Worm (Caenorhabditis elegans) whole organism, early embryonic: ENCODE measurements around the gene Y43C5A.2.

Source experiments
- B0310.2 ChIP-seq: sonication (generic microtip); optimal IDR thresholded peaks from 2 replicates; lab custom pipeline; 2016; ENCODE audit warnings: mild to moderate bottlenecking, missing genetic modification characterization, missing compliant biosample characterization
- F13C5.2 ChIP-seq: sonication (generic microtip); optimal IDR thresholded peaks from 2 replicates; lab custom pipeline; 2017; ENCODE audit warnings: mild to moderate bottlenecking, missing genetic modification characterization, inconsistent platforms, missing compliant biosample characterization
- aly-1 ChIP-seq: sonication (generic microtip); optimal IDR thresholded peaks from 2 replicates; lab custom pipeline; 2016; ENCODE audit warnings: missing genetic modification characterization, missing compliant biosample characterization
- ama-1 ChIP-seq: fragments of 150-350 bp; optimal IDR thresholded peaks from 2 replicates; lab custom pipeline; 2014
- ceh-13 ChIP-seq: fragments of 200-800 bp; sonication (Bioruptor generic); optimal IDR thresholded peaks from 2 replicates; lab custom pipeline; 2018; ENCODE audit warnings: mild to moderate bottlenecking, missing genetic modification characterization, missing compliant biosample characterization
- ceh-36 ChIP-seq: sonication (generic microtip); optimal IDR thresholded peaks from 2 replicates; lab custom pipeline; 2016; ENCODE audit warnings: missing genetic modification characterization, inconsistent platforms, missing compliant biosample characterization
- ets-7 ChIP-seq: sonication (generic microtip); optimal IDR thresholded peaks from 2 replicates; lab custom pipeline; 2016; ENCODE audit warnings: missing genotype, missing genetic modification characterization, missing compliant biosample characterization
- flt-1 ChIP-seq: fragments of 200-800 bp; sonication (Bioruptor generic); IDR thresholded peaks from 2 replicates; pipeline ENCODE4 v1.3.6; 2022; ENCODE audit warnings: missing genetic modification characterization, missing compliant biosample characterization
- hmbx-1 ChIP-seq: sonication (generic microtip); optimal IDR thresholded peaks from 2 replicates; lab custom pipeline; 2016; ENCODE audit warnings: mild to moderate bottlenecking, missing genetic modification characterization, missing compliant biosample characterization
- hmg-4 ChIP-seq: fragments of 200-800 bp; sonication (Bioruptor generic); optimal IDR thresholded peaks from 2 replicates; lab custom pipeline; 2018; ENCODE audit warnings: mild to moderate bottlenecking, missing genetic modification characterization, missing compliant biosample characterization
- hnd-1 ChIP-seq: sonication (generic microtip); optimal IDR thresholded peaks from 2 replicates; lab custom pipeline; 2016; ENCODE audit warnings: missing genetic modification characterization, missing compliant biosample characterization
- pes-1 ChIP-seq: fragments of 200-800 bp; sonication (Bioruptor generic); IDR thresholded peaks from 2 replicates; pipeline ENCODE4 v1.3.6; 2022; ENCODE audit warnings: missing genetic modification reagents, missing genetic modification characterization, missing compliant biosample characterization
- scrt-1 ChIP-seq: fragments of 200-800 bp; sonication (Bioruptor generic); IDR thresholded peaks from 2 replicates; pipeline ENCODE4 v1.3.6; 2022; ENCODE audit warnings: missing genetic modification characterization, missing compliant biosample characterization
- sea-1 ChIP-seq: fragments of 200-800 bp; sonication (Bioruptor generic); conservative IDR thresholded peaks from 2 replicates; pipeline ENCODE4 v1.3.6; 2022; ENCODE audit warnings: missing genetic modification characterization, missing compliant biosample characterization
- tbx-11 ChIP-seq: fragments of 200-800 bp; sonication (Bioruptor generic); IDR thresholded peaks from 2 replicates; pipeline ENCODE4 v1.3.6; 2022; ENCODE audit warnings: missing genetic modification characterization, missing compliant biosample characterization
- tbx-37 ChIP-seq: fragments of 200-800 bp; sonication (Bioruptor generic); conservative IDR thresholded peaks from 2 replicates; pipeline ENCODE4 v1.3.6; 2022; ENCODE audit warnings: missing genetic modification reagents, missing genetic modification characterization, missing compliant biosample characterization
- tra-4 ChIP-seq: sonication (generic microtip); optimal IDR thresholded peaks from 2 replicates; lab custom pipeline; 2017; ENCODE audit warnings: missing genetic modification characterization, missing compliant biosample characterization

Y43C5A.2 gene

ce11 chrIV:10285328-10285727 is 15.6 kb downstream of the Y43C5A.2 start:
- no peak for TF ChIP-seq flt-1 (GFP tag; lab: Robert Waterston, UW)
- no peak for TF ChIP-seq ceh-13 (GFP tag; lab: Kevin White, UChicago)
- no peak for TF ChIP-seq scrt-1
- no peak for TF ChIP-seq ama-1 (lab: Kevin White, UChicago)
- no peak for TF ChIP-seq hnd-1 (tag; lab: Kevin White, UChicago)
- no peak for TF ChIP-seq aly-1 (tag; lab: Kevin White, UChicago)
- TF ChIP-seq B0310.2 (tag; lab: Kevin White, UChicago) = no peak
- no peak for TF ChIP-seq pes-1 (GFP tag; lab: Robert Waterston, UW)
- no peak for TF ChIP-seq ets-7 (tag; lab: Kevin White, UChicago)
- TF ChIP-seq tbx-37 (GFP tag; lab: Robert Waterston, UW) = no peak
- no peak for TF ChIP-seq tbx-11 (GFP tag; lab: Robert Waterston, UW)
- no peak for TF ChIP-seq F13C5.2 (tag; lab: Kevin White, UChicago)
- TF ChIP-seq hmbx-1 (tag; lab: Kevin White, UChicago) = no peak
- no peak for TF ChIP-seq sea-1 (GFP tag; lab: Robert Waterston, UW)
- no peak for TF ChIP-seq ceh-36 (tag; lab: Kevin White, UChicago)
- TF ChIP-seq hmg-4 (GFP tag; lab: Kevin White, UChicago) = no peak
- no peak for TF ChIP-seq tra-4

- TF ChIP-seq ets-7 (tag; lab: Kevin White, UChicago) = no peak
- TF ChIP-seq tra-4 = no peak
- TF ChIP-seq F13C5.2 (tag; lab: Kevin White, UChicago) = no peak
- no peak for TF ChIP-seq flt-1 (GFP tag; lab: Robert Waterston, UW)
- TF ChIP-seq hmbx-1 (tag; lab: Kevin White, UChicago) = no peak
- no peak for TF ChIP-seq ceh-13 (GFP tag; lab: Kevin White, UChicago)
Observed at ce11 chrIV:10286655-10287054, 17.0 kb downstream of the Y43C5A.2 start, which contains the start of gene ebax-1. Gene ebax-1 (plus strand): TSS chrIV:10286955.

- TF ChIP-seq F13C5.2 (tag; lab: Kevin White, UChicago) (no peak), ama-1 (lab: Kevin White, UChicago) (no peak), hmbx-1 (tag; lab: Kevin White, UChicago) (no peak), aly-1 (tag; lab: Kevin White, UChicago) (no peak), tbx-37 (GFP tag; lab: Robert Waterston, UW) (no peak), tra-4 (no peak), B0310.2 (tag; lab: Kevin White, UChicago) (no peak), ceh-36 (tag; lab: Kevin White, UChicago) (no peak), flt-1 (GFP tag; lab: Robert Waterston, UW) (no peak), sea-1 (GFP tag; lab: Robert Waterston, UW) (no peak), tbx-11 (GFP tag; lab: Robert Waterston, UW) (no peak), ets-7 (tag; lab: Kevin White, UChicago) (no peak), hmg-4 (GFP tag; lab: Kevin White, UChicago) (no peak), hnd-1 (tag; lab: Kevin White, UChicago) (no peak), scrt-1 (no peak), pes-1 (GFP tag; lab: Robert Waterston, UW) (no peak)
Observed at ce11 chrIV:10288575-10288974, 18.9 kb downstream of the Y43C5A.2 start.

ce11 chrIV:10294030-10294429 is 24.3 kb downstream of the Y43C5A.2 start, which contains the start of gene R09E10.6:
Gene R09E10.6 (minus strand): TSS chrIV:10294130.
- TF ChIP-seq hmg-4 (GFP tag; lab: Kevin White, UChicago) (no peak), ceh-13 (GFP tag; lab: Kevin White, UChicago) (no peak), hmbx-1 (tag; lab: Kevin White, UChicago) (no peak), ceh-36 (tag; lab: Kevin White, UChicago) (no peak), tra-4 (no peak)

- no peak for TF ChIP-seq flt-1 (GFP tag; lab: Robert Waterston, UW)
- TF ChIP-seq F13C5.2 (tag; lab: Kevin White, UChicago) = no peak
- TF ChIP-seq ceh-36 (tag; lab: Kevin White, UChicago) = no peak
- TF ChIP-seq ama-1 (lab: Kevin White, UChicago) = no peak
- TF ChIP-seq B0310.2 (tag; lab: Kevin White, UChicago) = no peak
- no peak for TF ChIP-seq scrt-1
- TF ChIP-seq ceh-13 (GFP tag; lab: Kevin White, UChicago) = no peak
- no peak for TF ChIP-seq tra-4
- no peak for TF ChIP-seq sea-1 (GFP tag; lab: Robert Waterston, UW)
- TF ChIP-seq pes-1 (GFP tag; lab: Robert Waterston, UW) = no peak
- no peak for TF ChIP-seq tbx-37 (GFP tag; lab: Robert Waterston, UW)
- TF ChIP-seq aly-1 (tag; lab: Kevin White, UChicago) = no peak
- no peak for TF ChIP-seq ets-7 (tag; lab: Kevin White, UChicago)
- TF ChIP-seq hnd-1 (tag; lab: Kevin White, UChicago) = no peak
- TF ChIP-seq hmg-4 (GFP tag; lab: Kevin White, UChicago) = no peak
- no peak for TF ChIP-seq tbx-11 (GFP tag; lab: Robert Waterston, UW)
- TF ChIP-seq hmbx-1 (tag; lab: Kevin White, UChicago) = no peak
Observed at ce11 chrIV:10295084-10295483, 25.4 kb downstream of the Y43C5A.2 start, which contains the start of gene R09E10.13. Gene R09E10.13 (minus strand): TSS chrIV:10295144.

- TF ChIP-seq tra-4 (no peak), aly-1 (tag; lab: Kevin White, UChicago) (no peak), hnd-1 (tag; lab: Kevin White, UChicago) (no peak), ama-1 (lab: Kevin White, UChicago) (no peak), hmg-4 (GFP tag; lab: Kevin White, UChicago) (no peak), scrt-1 (no peak), hmbx-1 (tag; lab: Kevin White, UChicago) (no peak), B0310.2 (tag; lab: Kevin White, UChicago) (no peak), tbx-37 (GFP tag; lab: Robert Waterston, UW) (no peak), pes-1 (GFP tag; lab: Robert Waterston, UW) (no peak), F13C5.2 (tag; lab: Kevin White, UChicago) (no peak), ceh-36 (tag; lab: Kevin White, UChicago) (no peak), flt-1 (GFP tag; lab: Robert Waterston, UW) (no peak), sea-1 (GFP tag; lab: Robert Waterston, UW) (no peak), tbx-11 (GFP tag; lab: Robert Waterston, UW) (no peak), ceh-13 (GFP tag; lab: Kevin White, UChicago) (no peak)
Observed at ce11 chrIV:10296036-10296435, 26.4 kb downstream of the Y43C5A.2 start.
